Worm (Caenorhabditis elegans): ENCODE measurements around the gene F13E9.11.

Gene F13E9.11

DNA sequence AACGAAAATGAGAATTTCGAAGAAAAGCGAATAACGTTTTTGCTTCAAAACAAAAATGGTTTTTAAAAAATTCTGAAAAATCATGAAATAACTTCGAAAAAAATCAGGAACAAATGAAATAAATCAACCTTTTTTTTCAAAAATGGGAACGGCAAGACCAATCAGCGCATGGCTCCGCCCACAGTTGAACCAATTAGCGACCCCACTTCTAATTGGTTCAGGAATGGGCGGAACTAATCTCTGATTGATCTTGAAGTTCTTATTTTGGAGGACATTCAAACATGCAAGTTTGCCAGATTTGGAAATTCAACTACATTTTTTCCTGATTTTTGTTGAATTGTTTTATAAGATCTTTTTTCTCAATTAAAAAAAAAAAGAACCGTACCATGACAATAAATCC lies 13.0 kb downstream of the F13E9.11 start:
- TF ChIP-seq ref-1 (GFP tag; conservative IDR thresholded peaks at IDR 0.05) (no peak), ztf-23 (GFP tag; IDR thresholded peaks at IDR 0.05) (no peak), flt-1 (GFP tag; IDR thresholded peaks at IDR 0.05) (no peak), cog-1 (tag; optimal IDR thresholded peaks at IDR 0.05) (no peak), tab-1 (GFP tag; IDR thresholded peaks at IDR 0.05) (no peak), klf-2 (GFP tag; conservative IDR thresholded peaks at IDR 0.05) (no peak), med-1 (GFP tag; optimal IDR thresholded peaks at IDR 0.05; ENCODE audit: insufficient read depth) (no peak), T22C8.4 (GFP tag; IDR thresholded peaks at IDR 0.05) (no peak), ztf-29 (GFP tag; IDR thresholded peaks at IDR 0.05) (no peak)

ce11 chrIV:10855049-10855448 lies 13.9 kb downstream of the F13E9.11 start, which contains the start of gene T11G6.3:
T11G6.3 (minus strand) TSS chrIV:10855237.
- no peak for TF ChIP-seq flt-1 (GFP tag; IDR thresholded peaks at IDR 0.05)
- TF ChIP-seq ztf-29 (GFP tag; IDR thresholded peaks at IDR 0.05), result no peak
- TF ChIP-seq tab-1 (GFP tag; IDR thresholded peaks at IDR 0.05), result no peak
- TF ChIP-seq ztf-23 (GFP tag; IDR thresholded peaks at IDR 0.05), result no peak
- TF ChIP-seq klf-2 (GFP tag; conservative IDR thresholded peaks at IDR 0.05), result no peak

- TF ChIP-seq ztf-29 (GFP tag; IDR thresholded peaks at IDR 0.05) (no peak), ref-1 (GFP tag; conservative IDR thresholded peaks at IDR 0.05) (no peak), cog-1 (tag; optimal IDR thresholded peaks at IDR 0.05) (no peak), med-1 (GFP tag; optimal IDR thresholded peaks at IDR 0.05; ENCODE audit: insufficient read depth) (no peak), tab-1 (GFP tag; IDR thresholded peaks at IDR 0.05) (no peak), ztf-23 (GFP tag; IDR thresholded peaks at IDR 0.05) (no peak), flt-1 (GFP tag; IDR thresholded peaks at IDR 0.05) (no peak), klf-2 (GFP tag; conservative IDR thresholded peaks at IDR 0.05) (no peak), T22C8.4 (GFP tag; IDR thresholded peaks at IDR 0.05) (no peak)
Measured at ce11 chrIV:10854042-10854441, 14.9 kb downstream of the F13E9.11 start.

DNA sequence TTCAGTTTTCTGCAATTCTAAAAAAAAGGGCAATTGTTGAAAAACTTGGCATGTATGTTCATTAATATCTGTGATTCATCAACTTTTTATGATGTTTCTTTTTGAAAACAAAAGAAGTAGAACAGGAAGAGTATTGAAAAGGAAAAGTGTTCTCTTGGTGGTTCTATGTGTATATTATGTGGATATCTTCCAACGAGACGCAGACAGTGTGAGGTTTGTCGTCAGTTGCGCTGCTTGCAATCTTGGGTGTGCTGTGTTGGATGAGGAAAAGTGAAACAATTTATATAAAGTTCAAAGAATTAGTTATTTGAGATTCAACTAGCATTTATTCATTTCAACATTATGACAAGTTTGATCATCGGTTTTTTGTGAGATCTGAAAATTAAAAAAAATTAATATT lies 16.5 kb downstream of the F13E9.11 start:
- TF ChIP-seq klf-2 (GFP tag; conservative IDR thresholded peaks at IDR 0.05), result no peak
- no peak for TF ChIP-seq ztf-29 (GFP tag; IDR thresholded peaks at IDR 0.05)
- TF ChIP-seq tab-1 (GFP tag; IDR thresholded peaks at IDR 0.05), result no peak
- no peak for TF ChIP-seq T22C8.4 (GFP tag; IDR thresholded peaks at IDR 0.05)
- no peak for TF ChIP-seq ztf-23 (GFP tag; IDR thresholded peaks at IDR 0.05)
- no peak for TF ChIP-seq flt-1 (GFP tag; IDR thresholded peaks at IDR 0.05)
- TF ChIP-seq med-1 (GFP tag; optimal IDR thresholded peaks at IDR 0.05; ENCODE audit: insufficient read depth), result no peak
- TF ChIP-seq cog-1 (tag; optimal IDR thresholded peaks at IDR 0.05), result no peak
- no peak for TF ChIP-seq ref-1 (GFP tag; conservative IDR thresholded peaks at IDR 0.05)

ce11 chrIV:10851833-10852232 lies 17.1 kb downstream of the F13E9.11 start, which contains the start of gene T11G6.4:
T11G6.4 (minus strand) TSS chrIV:10851933.
- TF ChIP-seq med-1 (GFP tag; optimal IDR thresholded peaks at IDR 0.05; ENCODE audit: insufficient read depth), result no peak
- no peak for TF ChIP-seq tab-1 (GFP tag; IDR thresholded peaks at IDR 0.05)
- TF ChIP-seq ref-1 (GFP tag; conservative IDR thresholded peaks at IDR 0.05), result no peak
- TF ChIP-seq ztf-23 (GFP tag; IDR thresholded peaks at IDR 0.05), result no peak
- TF ChIP-seq ztf-29 (GFP tag; IDR thresholded peaks at IDR 0.05), result no peak
- TF ChIP-seq cog-1 (tag; optimal IDR thresholded peaks at IDR 0.05), result no peak
- TF ChIP-seq klf-2 (GFP tag; conservative IDR thresholded peaks at IDR 0.05), result no peak
- no peak for TF ChIP-seq T22C8.4 (GFP tag; IDR thresholded peaks at IDR 0.05)
- no peak for TF ChIP-seq flt-1 (GFP tag; IDR thresholded peaks at IDR 0.05)

- TF ChIP-seq T22C8.4 (GFP tag; IDR thresholded peaks at IDR 0.05), result no peak
- TF ChIP-seq tab-1 (GFP tag; IDR thresholded peaks at IDR 0.05), result no peak
- TF ChIP-seq flt-1 (GFP tag; IDR thresholded peaks at IDR 0.05), result no peak
- TF ChIP-seq ztf-29 (GFP tag; IDR thresholded peaks at IDR 0.05), result no peak
- TF ChIP-seq ztf-23 (GFP tag; IDR thresholded peaks at IDR 0.05), result no peak
- no peak for TF ChIP-seq ref-1 (GFP tag; conservative IDR thresholded peaks at IDR 0.05)
- TF ChIP-seq med-1 (GFP tag; optimal IDR thresholded peaks at IDR 0.05; ENCODE audit: insufficient read depth), result no peak
- no peak for TF ChIP-seq klf-2 (GFP tag; conservative IDR thresholded peaks at IDR 0.05)
- TF ChIP-seq cog-1 (tag; optimal IDR thresholded peaks at IDR 0.05), result no peak
Measured at ce11 chrIV:10851136-10851535, 17.8 kb downstream of the F13E9.11 start.

- TF ChIP-seq cog-1 (tag; optimal IDR thresholded peaks at IDR 0.05) (no peak), klf-2 (GFP tag; conservative IDR thresholded peaks at IDR 0.05) (no peak), ztf-23 (GFP tag; IDR thresholded peaks at IDR 0.05) (no peak), tab-1 (GFP tag; IDR thresholded peaks at IDR 0.05) (no peak), T22C8.4 (GFP tag; IDR thresholded peaks at IDR 0.05) (no peak), med-1 (GFP tag; optimal IDR thresholded peaks at IDR 0.05; ENCODE audit: insufficient read depth) (no peak), ztf-29 (GFP tag; IDR thresholded peaks at IDR 0.05) (no peak), flt-1 (GFP tag; IDR thresholded peaks at IDR 0.05) (no peak), ref-1 (GFP tag; conservative IDR thresholded peaks at IDR 0.05) (no peak)
Measured at ce11 chrIV:10842705-10843364, 26.1 kb downstream of the F13E9.11 start, which contains the start of gene T11G6.5. T11G6.5 (minus strand) TSS chrIV:10842755.

DNA sequence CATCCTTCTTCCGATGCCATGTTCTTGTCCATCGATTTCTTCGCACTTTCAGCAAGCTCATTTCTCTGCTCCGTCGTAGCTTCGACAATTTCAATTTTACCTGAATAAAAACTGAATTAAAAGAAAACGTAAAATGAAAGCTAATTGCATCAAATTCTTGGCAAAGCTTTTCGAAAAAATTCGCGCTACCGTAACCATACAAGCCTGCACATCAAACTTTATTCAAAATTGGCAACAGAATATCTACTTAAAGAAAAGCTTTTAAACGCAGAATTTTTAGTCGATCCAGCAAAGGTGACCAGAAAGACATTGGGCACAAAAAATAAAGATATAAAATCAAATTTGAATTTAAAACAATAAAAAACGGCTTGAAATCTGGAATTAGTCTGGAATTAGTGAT lies 26.7 kb downstream of the F13E9.11 start:
- TF ChIP-seq klf-2 (GFP tag; conservative IDR thresholded peaks at IDR 0.05) (no peak), tab-1 (GFP tag; IDR thresholded peaks at IDR 0.05) (no peak), flt-1 (GFP tag; IDR thresholded peaks at IDR 0.05) (no peak), ref-1 (GFP tag; conservative IDR thresholded peaks at IDR 0.05) (no peak), T22C8.4 (GFP tag; IDR thresholded peaks at IDR 0.05) (no peak), ztf-29 (GFP tag; IDR thresholded peaks at IDR 0.05) (no peak), cog-1 (tag; optimal IDR thresholded peaks at IDR 0.05) (no peak), med-1 (GFP tag; optimal IDR thresholded peaks at IDR 0.05; ENCODE audit: insufficient read depth) (no peak), ztf-23 (GFP tag; IDR thresholded peaks at IDR 0.05) (no peak)

DNA sequence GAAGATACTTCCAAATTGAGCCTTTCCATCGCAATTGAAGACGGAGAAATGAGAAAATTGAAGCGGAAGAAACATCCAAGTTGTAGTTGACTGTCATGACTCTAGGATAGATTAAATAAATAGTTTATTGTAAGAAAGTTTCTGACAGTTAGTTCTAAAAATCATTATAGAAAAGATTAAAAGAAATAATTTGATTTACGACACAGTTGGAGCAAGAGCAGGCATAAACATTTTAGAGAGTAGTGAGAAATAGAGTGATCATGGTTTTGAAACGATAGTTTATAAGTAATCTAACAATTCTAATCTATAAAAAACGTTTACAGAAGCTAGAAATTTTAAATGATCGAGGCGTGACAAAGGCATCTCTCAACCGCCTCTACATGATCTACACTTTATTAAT lies 36.8 kb downstream of the F13E9.11 start, which contains the start of gene best-15:
TSS of gene best-15 (minus strand) at position 101 of the 400 bp plus-strand sequence.
- TF ChIP-seq klf-2 (GFP tag; conservative IDR thresholded peaks at IDR 0.05) (no peak), tab-1 (GFP tag; IDR thresholded peaks at IDR 0.05) (no peak), ztf-29 (GFP tag; IDR thresholded peaks at IDR 0.05) (no peak), ztf-23 (GFP tag; IDR thresholded peaks at IDR 0.05) (no peak), flt-1 (GFP tag; IDR thresholded peaks at IDR 0.05) (no peak), cog-1 (tag; optimal IDR thresholded peaks at IDR 0.05) (no peak), med-1 (GFP tag; optimal IDR thresholded peaks at IDR 0.05; ENCODE audit: insufficient read depth) (no peak), T22C8.4 (GFP tag; IDR thresholded peaks at IDR 0.05) (no peak)

Data from whole organism, midembryonic.